Fruit fly (Drosophila melanogaster): ENCODE measurements around the gene pigs.

The pigs gene

DNA sequence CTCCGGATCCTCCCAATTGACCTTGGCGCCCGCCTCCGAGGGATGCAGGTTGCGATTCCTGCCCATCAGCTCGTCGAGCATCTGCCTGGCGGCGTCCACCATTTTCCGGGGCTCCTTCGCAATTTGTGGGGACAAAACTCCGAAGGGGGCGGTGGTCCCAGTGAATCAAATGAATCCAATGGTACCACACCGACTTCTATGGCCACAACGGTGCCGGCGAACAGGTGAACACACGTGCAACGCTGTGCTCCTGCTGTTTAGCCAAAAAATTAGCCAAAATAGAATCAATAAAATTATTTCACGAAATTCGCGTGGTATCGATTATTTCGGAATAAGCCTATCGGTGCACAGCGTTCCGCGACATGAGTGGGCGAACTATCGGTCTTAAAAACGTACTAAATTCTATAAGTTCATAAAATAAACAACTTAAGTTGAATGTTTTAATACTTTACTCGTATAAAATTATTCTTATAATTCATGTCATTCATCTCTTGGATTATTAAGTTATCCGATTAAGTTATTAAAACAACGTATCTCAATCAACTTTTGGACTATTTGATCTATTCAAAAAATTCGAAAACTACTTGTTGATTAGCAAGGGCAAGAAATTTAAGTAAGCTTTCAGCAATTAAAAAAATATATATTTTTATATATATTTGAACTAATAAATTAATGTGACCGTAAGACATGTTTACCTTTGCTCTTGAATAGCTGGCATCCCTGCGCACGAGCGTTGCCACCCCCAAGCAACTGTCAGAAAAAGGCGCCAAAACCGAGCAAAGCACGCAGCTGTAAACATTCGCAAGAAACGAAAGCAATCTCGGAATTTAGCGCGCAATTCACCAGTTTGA is 74.0 kb downstream of the pigs start, which contains the start of the genes CG3198 and Mcm6:
Gene CG3198 (minus strand): TSS at position 337 of the 851 bp plus-strand sequence.
Gene Mcm6 (plus strand): TSS at position 751 of the 851 bp plus-strand sequence.
- TF ChIP-seq Lpt (GFP tag; optimal IDR thresholded peaks at IDR 0.05), result no peak
- TF ChIP-seq fkh (GFP tag; optimal IDR thresholded peaks at IDR 0.05), result peak; percentile 76
- peak; percentile 98 for TF ChIP-seq achi (GFP tag; optimal IDR thresholded peaks at IDR 0.05)
- no peak for TF ChIP-seq lz (GFP tag; optimal IDR thresholded peaks at IDR 0.05)
- no peak for TF ChIP-seq cyc (GFP tag; optimal IDR thresholded peaks at IDR 0.05)

DNA sequence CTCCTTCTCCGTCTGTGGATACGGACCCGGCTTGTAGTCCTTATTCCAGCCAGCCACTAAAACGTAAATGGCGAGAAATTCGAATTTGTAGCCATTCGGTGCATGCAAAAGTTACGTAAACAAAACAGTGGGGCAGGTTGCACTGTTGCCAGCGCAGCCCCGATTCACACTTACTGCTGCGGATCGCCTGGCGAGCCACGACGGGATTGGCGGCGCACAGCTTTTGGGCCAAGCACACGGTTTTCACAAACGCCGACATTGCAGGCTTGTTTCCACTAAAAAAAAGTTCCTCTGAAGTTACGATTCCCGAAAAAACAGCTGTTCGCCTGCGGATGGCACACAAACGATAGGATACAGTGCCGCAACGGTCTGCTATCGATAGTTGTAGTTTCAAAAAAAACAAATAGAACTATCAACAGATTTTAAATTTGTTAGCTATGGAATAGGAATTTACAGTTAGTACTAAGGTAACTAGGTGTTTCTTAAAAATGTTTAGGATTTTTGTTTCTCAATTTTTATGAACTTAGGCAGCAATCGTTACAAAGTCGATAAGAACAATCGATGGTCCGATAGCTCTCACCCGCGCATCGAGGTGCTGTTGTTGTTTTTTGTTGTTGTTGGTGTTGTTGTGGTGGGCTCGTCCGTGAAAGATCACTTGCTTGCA is 78.1 kb downstream of the pigs start, which contains the start of gene Fum1:
Gene Fum1 (plus strand): TSS at position 599 of the 664 bp plus-strand sequence.
- TF ChIP-seq fd59A (GFP tag; optimal IDR thresholded peaks at IDR 0.05), result no peak
- no peak for TF ChIP-seq pdm3 (GFP tag; optimal IDR thresholded peaks at IDR 0.05)
- peak; percentile 18 for TF ChIP-seq lz (GFP tag; optimal IDR thresholded peaks at IDR 0.05)
- peak; percentile 28 for TF ChIP-seq fkh (GFP tag; optimal IDR thresholded peaks at IDR 0.05)
- TF ChIP-seq CG15336 (GFP tag; IDR thresholded peaks at IDR 0.05), result no peak
- TF ChIP-seq CG6276 (GFP tag; optimal IDR thresholded peaks at IDR 0.05), result no peak
- peak; percentile 22 for TF ChIP-seq vri (GFP tag; optimal IDR thresholded peaks at IDR 0.05)
- TF ChIP-seq Sox14 (GFP tag; optimal IDR thresholded peaks at IDR 0.05), result peak; percentile 14
- peak; percentile 23 for TF ChIP-seq topi (GFP tag; optimal IDR thresholded peaks at IDR 0.05)
- TF ChIP-seq CG31627 (GFP tag; optimal IDR thresholded peaks at IDR 0.05), result peak; percentile 5
- peak; percentile 12 for TF ChIP-seq acj6 (GFP tag; optimal IDR thresholded peaks at IDR 0.05)
- TF ChIP-seq esn (GFP tag; optimal IDR thresholded peaks at IDR 0.05), result peak; percentile 38
- no peak for TF ChIP-seq CG4318 (GFP tag; optimal IDR thresholded peaks at IDR 0.05)
- TF ChIP-seq CG3032 (tag; optimal IDR thresholded peaks at IDR 0.05), result peak; percentile 6

DNA sequence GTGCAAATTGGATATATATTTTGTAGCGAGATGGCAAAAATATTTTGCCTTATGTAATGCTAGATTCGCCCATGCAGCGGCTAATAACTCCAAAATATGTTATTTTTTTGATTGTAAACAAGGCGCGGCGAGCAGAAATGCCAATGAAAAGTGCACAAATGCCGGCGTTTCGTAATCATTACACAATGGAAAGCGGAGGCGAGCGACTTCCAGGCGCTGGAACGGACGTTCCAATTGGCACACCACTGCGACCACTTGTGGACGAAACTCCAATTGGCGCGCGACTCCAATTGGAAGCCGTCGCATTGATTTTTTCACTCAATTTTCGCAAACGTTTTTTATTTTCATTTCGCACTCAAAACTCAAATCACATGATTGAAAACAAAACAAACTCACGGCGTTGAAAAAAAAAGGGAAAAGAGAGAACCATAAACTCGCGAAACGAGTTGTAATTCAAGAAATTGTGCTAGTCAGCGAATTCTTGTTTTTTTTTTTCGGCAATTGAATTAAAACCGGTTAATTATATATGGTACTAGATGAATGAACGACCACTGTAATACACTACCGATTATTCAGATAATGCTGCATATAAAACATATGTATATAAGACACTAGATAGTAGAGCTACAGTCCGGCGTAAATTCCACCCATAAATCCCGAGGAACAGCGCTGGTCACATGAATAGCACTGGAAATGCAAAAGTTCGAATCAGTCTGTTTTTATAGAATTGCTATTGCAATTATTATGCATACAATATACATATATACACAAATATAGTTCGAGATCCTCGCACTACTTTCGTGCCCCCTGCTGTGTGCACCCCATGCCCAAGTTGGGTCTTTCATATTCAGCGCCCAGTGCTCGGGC is 79.0 kb downstream of the pigs start, which contains the start of gene ND-ASHI:
Gene ND-ASHI (minus strand): TSS at position 484 of the 867 bp plus-strand sequence.
- TF ChIP-seq salr (GFP tag; optimal IDR thresholded peaks at IDR 0.05) (peak; percentile 94 to 95), CG11902 (GFP tag; optimal IDR thresholded peaks at IDR 0.05) (peak; percentile 94), CG16779 (tag; optimal IDR thresholded peaks at IDR 0.05) (peak; percentile 95), CG6854 (GFP tag; optimal IDR thresholded peaks at IDR 0.05) (peak; percentile 95), CG8319 (GFP tag; optimal IDR thresholded peaks at IDR 0.05) (peak; percentile 93), CG11294 (GFP tag; IDR thresholded peaks at IDR 0.05) (peak; percentile 95), pdm3 (GFP tag; optimal IDR thresholded peaks at IDR 0.05) (peak; percentile 98), Sox14 (GFP tag; optimal IDR thresholded peaks at IDR 0.05) (peak; percentile 97), net (GFP tag; optimal IDR thresholded peaks at IDR 0.05) (peak; percentile 96), CG4318 (GFP tag; optimal IDR thresholded peaks at IDR 0.05) (peak; percentile 93), Ets96B (tag; optimal IDR thresholded peaks at IDR 0.05) (peak; percentile 95), lz (GFP tag; optimal IDR thresholded peaks at IDR 0.05) (peak; percentile 97), ss (GFP tag; optimal IDR thresholded peaks at IDR 0.05) (peak; percentile 98), vri (GFP tag; optimal IDR thresholded peaks at IDR 0.05) (peak; percentile 95), Smox (GFP tag; optimal IDR thresholded peaks at IDR 0.05) (peak; percentile 96), CG15336 (GFP tag; IDR thresholded peaks at IDR 0.05) (peak; percentile 98), OdsH (GFP tag; optimal IDR thresholded peaks at IDR 0.05) (peak; percentile 97), achi (GFP tag; optimal IDR thresholded peaks at IDR 0.05) (peak; percentile 95), fd85E (GFP tag; optimal IDR thresholded peaks at IDR 0.05) (peak; percentile 93), fkh (GFP tag; optimal IDR thresholded peaks at IDR 0.05) (no peak), Eip75B (GFP tag; optimal IDR thresholded peaks at IDR 0.05) (peak; percentile 97), svp (GFP tag) (peak; percentile 98), CG8632 (GFP tag; optimal IDR thresholded peaks at IDR 0.05) (peak; percentile 96), CG3919 (GFP tag; optimal IDR thresholded peaks at IDR 0.05) (peak; percentile 98), eg (GFP tag; IDR thresholded peaks at IDR 0.05) (peak; percentile 99), dac (GFP tag; optimal IDR thresholded peaks at IDR 0.05) (peak; percentile 95), CG6808 (GFP tag; optimal IDR thresholded peaks at IDR 0.05) (peak; percentile 97), CG8119 (GFP tag; IDR thresholded peaks at IDR 0.05) (peak; percentile 97), Ets21C (GFP tag; optimal IDR thresholded peaks at IDR 0.05) (peak; percentile 91), CG34406 (GFP tag; optimal IDR thresholded peaks at IDR 0.05) (peak; percentile 97), CG11762 (GFP tag; optimal IDR thresholded peaks at IDR 0.05; ENCODE audit: insufficient read depth) (peak; percentile 96), CG7368 (GFP tag; optimal IDR thresholded peaks at IDR 0.05) (peak; percentile 95), CG3032 (tag; optimal IDR thresholded peaks at IDR 0.05) (peak; percentile 96)

Measured in whole organism, prepupa.